Fruit fly (Drosophila melanogaster) Kc167 (cell line): Measurements from ENCODE around the gene CG31406.

ENCODE experiments used
- h ChIP-seq: fragments of >200 bp; optimal IDR thresholded peaks from 3 replicates; lab custom pipeline; 2018; ENCODE audit warnings: missing external identifiers
- psq ChIP-seq: fragments of >200 bp; optimal IDR thresholded peaks from 2 replicates; lab custom pipeline; 2017; ENCODE audit warnings: missing external identifiers
- ttk ChIP-seq: sonication (Bioruptor generic); optimal IDR thresholded peaks from 2 replicates; lab custom pipeline; 2017; ENCODE audit warnings: missing external identifiers

DNA sequence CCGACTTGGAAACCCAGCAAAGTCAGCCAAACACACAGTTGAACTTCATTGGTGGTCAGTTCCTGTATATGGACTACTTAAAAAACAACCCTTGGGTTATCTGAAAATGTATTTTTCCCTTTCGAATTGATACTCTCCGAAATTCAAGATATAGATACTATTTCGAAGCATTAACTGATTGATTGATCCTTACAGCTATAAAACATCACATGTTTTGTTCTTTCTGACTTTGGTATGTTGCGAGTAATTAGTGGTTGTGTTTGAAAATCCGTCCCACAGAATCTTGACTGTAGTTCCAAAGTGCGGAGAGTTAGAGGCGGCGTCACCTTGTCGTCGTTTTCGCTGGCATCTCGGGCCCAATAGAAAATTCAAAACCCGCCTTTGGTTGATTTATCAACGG is 31.5 kb downstream of the CG31406 start:
- TF ChIP-seq psq (lab: Kevin White, UChicago) (no peak), ttk (lab: Kevin White, UChicago) (no peak), h (lab: Kevin White, UChicago) (no peak)
